Worm (Caenorhabditis elegans): Measurements from ENCODE around the gene pigq-1.

pigq-1 gene

ce11 chrIV:11110995-11111619, 35.9 kb downstream of the pigq-1 start, which contains the start of gene rps-5 (continued):
- no peak for TF ChIP-seq dmd-8 (GFP tag; IDR thresholded peaks at IDR 0.05)
- no peak for TF ChIP-seq nhr-237 (tag; optimal IDR thresholded peaks at IDR 0.05)
- no peak for TF ChIP-seq spr-3 (GFP tag; optimal IDR thresholded peaks at IDR 0.05)
- TF ChIP-seq madf-5 (GFP tag; IDR thresholded peaks at IDR 0.05), result no peak
- no peak for TF ChIP-seq fkh-10 (GFP tag; optimal IDR thresholded peaks at IDR 0.05)
- no peak for TF ChIP-seq nhr-111 (GFP tag; optimal IDR thresholded peaks at IDR 0.05)
- no peak for TF ChIP-seq nhr-102 (tag; optimal IDR thresholded peaks at IDR 0.05)
- TF ChIP-seq egl-27 (tag; optimal IDR thresholded peaks at IDR 0.05), result no peak
- TF ChIP-seq T20F7.1 (GFP tag; optimal IDR thresholded peaks at IDR 0.05), result no peak
- TF ChIP-seq mep-1 (tag; optimal IDR thresholded peaks at IDR 0.05), result peak; percentile 47
- no peak for TF ChIP-seq unc-39 (tag; optimal IDR thresholded peaks at IDR 0.05)
- no peak for TF ChIP-seq F49E8.2 (tag; optimal IDR thresholded peaks at IDR 0.05; ENCODE audit: borderline replicate concordance)
- TF ChIP-seq hlh-11 (tag; optimal IDR thresholded peaks at IDR 0.05), result peak; percentile 32
- TF ChIP-seq ceh-28 (tag; optimal IDR thresholded peaks at IDR 0.05), result no peak
- TF ChIP-seq cey-2 (tag; optimal IDR thresholded peaks at IDR 0.05; ENCODE audit: borderline replicate concordance, insufficient read depth), result no peak

DNA sequence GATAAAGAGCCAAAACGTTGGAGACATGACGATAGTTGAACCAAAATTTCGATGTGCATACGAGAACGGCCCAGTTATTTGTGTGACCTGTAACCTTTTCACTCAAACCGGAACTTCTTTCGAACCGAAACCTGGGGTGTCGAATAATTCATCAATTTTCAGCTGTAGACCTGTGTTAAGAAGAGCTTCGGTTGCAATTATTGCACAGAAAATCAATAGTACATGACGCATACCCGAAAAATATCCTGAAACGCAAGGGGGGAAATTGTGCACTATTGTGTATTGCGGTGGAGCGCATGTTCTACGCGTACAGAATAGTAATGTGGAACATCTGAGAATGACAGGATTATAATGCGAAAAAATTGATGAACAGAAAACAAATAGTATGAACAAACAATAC, 37.3 kb downstream of the pigq-1 start, which contains the start of gene pigk-1:
pigk-1 (minus strand) TSS at position 248 of the 400 bp plus-strand sequence.
- TF ChIP-seq lin-39 (tag; optimal IDR thresholded peaks at IDR 0.05) (no peak), zfp-3 (GFP tag; conservative IDR thresholded peaks at IDR 0.05) (no peak), aha-1 (tag) (no peak), cey-2 (tag; optimal IDR thresholded peaks at IDR 0.05; ENCODE audit: borderline replicate concordance, insufficient read depth) (no peak), dmd-9 (GFP tag; IDR thresholded peaks at IDR 0.05) (no peak), hlh-30 (tag; optimal IDR thresholded peaks at IDR 0.05; ENCODE audit: insufficient read depth) (no peak), snpc-1.2 (GFP tag; IDR thresholded peaks at IDR 0.05) (peak; percentile 62; the same call in 1 of the 2 replicates), F49E8.2 (tag; optimal IDR thresholded peaks at IDR 0.05; ENCODE audit: borderline replicate concordance) (peak; percentile 58), pha-4 (GFP tag; IDR thresholded peaks at IDR 0.05) (peak; percentile 54; the same call in 1 of the 2 replicates), pha-4 (tag; optimal IDR thresholded peaks at IDR 0.05) (no peak), nhr-77 (tag; optimal IDR thresholded peaks at IDR 0.05) (no peak), hmg-1.1 (GFP tag; IDR thresholded peaks at IDR 0.05) (0 out of 2 replicates have a peak, but pooled peaks have one; percentile 15), daf-19 (GFP tag; conservative IDR thresholded peaks at IDR 0.05) (0 out of 2 replicates have a peak, but pooled peaks have one; percentile 41), gei-8 (GFP tag; optimal IDR thresholded peaks at IDR 0.05) (no peak), mxl-2 (GFP tag; conservative IDR thresholded peaks at IDR 0.05) (no peak), pqm-1 (tag; optimal IDR thresholded peaks at IDR 0.05) (no peak), vab-7 (GFP tag; IDR thresholded peaks at IDR 0.05) (no peak), nhr-11 (tag; optimal IDR thresholded peaks at IDR 0.05) (no peak), ctbp-1 (GFP tag; IDR thresholded peaks at IDR 0.05) (peak; percentile 12; the same call in 1 of the 2 replicates), ZK546.5 (tag; optimal IDR thresholded peaks at IDR 0.05) (peak in 1 of 2 experiments; percentile 27), daf-8 (GFP tag; IDR thresholded peaks at IDR 0.05) (no peak), madf-9 (GFP tag; conservative IDR thresholded peaks at IDR 0.05) (0 out of 2 replicates have a peak, but pooled peaks have one; percentile 17), nhr-237 (tag; optimal IDR thresholded peaks at IDR 0.05) (no peak), tag-97 (GFP tag; IDR thresholded peaks at IDR 0.05) (no peak), arid-1 (GFP tag; conservative IDR thresholded peaks at IDR 0.05) (no peak), nhr-48 (tag; optimal IDR thresholded peaks at IDR 0.05) (no peak), Y48G9A.11 (GFP tag; IDR thresholded peaks at IDR 0.05) (peak; percentile 41; the same call in 1 of the 2 replicates), nhr-42 (GFP tag; IDR thresholded peaks at IDR 0.05) (no peak), lin-38 (GFP tag; IDR thresholded peaks at IDR 0.05) (peak; percentile 52), ama-1 (optimal IDR thresholded peaks at IDR 0.05) (peak; percentile 65), nhr-10 (tag; optimal IDR thresholded peaks at IDR 0.05) (no peak), daf-16 (GFP tag; optimal IDR thresholded peaks at IDR 0.05) (no peak), daf-16 (tag; optimal IDR thresholded peaks at IDR 0.05) (no peak), dmd-8 (GFP tag; IDR thresholded peaks at IDR 0.05) (0 out of 2 replicates have a peak, but pooled peaks have one; percentile 46), egl-43 (GFP tag; IDR thresholded peaks at IDR 0.05) (0 out of 2 replicates have a peak, but pooled peaks have one; percentile 18)
